Fruit fly (Drosophila melanogaster) whole organism, embryonic: ENCODE measurements around the gene CG14537.

Experiments
- Aef1 ChIP-seq: fragments of 200-800 bp; sonication (Bioruptor generic); IDR thresholded peaks from 3 replicates; pipeline ENCODE4 v1.3.6; 2022; ENCODE audit warnings: missing biosample characterization, missing genetic modification characterization
- B-H2 ChIP-seq: fragments of 200-800 bp; sonication (Bioruptor generic); optimal IDR thresholded peaks from 2 replicates; lab custom pipeline; 2018; ENCODE audit warnings: missing biosample characterization, mild to moderate bottlenecking, missing genetic modification characterization
- Bteb2 ChIP-seq: fragments of 200-800 bp; sonication (Bioruptor generic); optimal IDR thresholded peaks from 2 replicates; lab custom pipeline; 2016; ENCODE audit warnings: missing biosample characterization, missing genetic modification characterization
- CG10366 ChIP-seq: fragments of 200-800 bp; sonication (Bioruptor generic); IDR thresholded peaks from 2 replicates; pipeline ENCODE4 v1.3.6; 2022; ENCODE audit warnings: missing biosample characterization, missing genetic modification characterization
- CG10959 ChIP-seq: fragments of 200-800 bp; sonication (Bioruptor generic); IDR thresholded peaks from 2 replicates; pipeline ENCODE4 v1.3.6; 2022; ENCODE audit warnings: missing biosample characterization, missing genetic modification characterization
- CG12769 ChIP-seq: fragments of 200-800 bp; sonication (Bioruptor generic); optimal IDR thresholded peaks from 2 replicates; lab custom pipeline; 2019; ENCODE audit warnings: missing biosample characterization, mild to moderate bottlenecking, missing genetic modification characterization, moderate library complexity
- CG13775 ChIP-seq: fragments of 200-800 bp; sonication (Bioruptor generic); optimal IDR thresholded peaks from 3 replicates; lab custom pipeline; 2017; ENCODE audit warnings: missing biosample characterization, mild to moderate bottlenecking, missing genetic modification characterization
- CG15696 ChIP-seq: fragments of 200-800 bp; sonication (Bioruptor generic); optimal IDR thresholded peaks from 2 replicates; lab custom pipeline; 2019; ENCODE audit warnings: missing biosample characterization, mild to moderate bottlenecking, missing genetic modification characterization, moderate library complexity
- CG1647 ChIP-seq: fragments of 200-800 bp; sonication (Bioruptor generic); optimal IDR thresholded peaks from 3 replicates; lab custom pipeline; 2016; ENCODE audit warnings: missing biosample characterization, missing genetic modification characterization
- CG16815 ChIP-seq: fragments of 200-800 bp; sonication (Bioruptor generic); optimal IDR thresholded peaks from 3 replicates; lab custom pipeline; 2017; ENCODE audit warnings: missing biosample characterization, mild to moderate bottlenecking, missing genetic modification characterization
- CG17359 ChIP-seq: fragments of 200-800 bp; sonication (Bioruptor generic); optimal IDR thresholded peaks from 3 replicates; lab custom pipeline; 2018; ENCODE audit warnings: missing biosample characterization, mild to moderate bottlenecking, missing genetic modification characterization, moderate library complexity
- CG17912 ChIP-seq: fragments of 200-800 bp; sonication (Bioruptor generic); optimal IDR thresholded peaks from 2 replicates; lab custom pipeline; 2018; ENCODE audit warnings: missing biosample characterization, mild to moderate bottlenecking, missing genetic modification characterization
- CG2116 ChIP-seq: fragments of 200-800 bp; sonication (Bioruptor generic); optimal IDR thresholded peaks from 3 replicates; lab custom pipeline; 2018; ENCODE audit warnings: missing biosample characterization, mild to moderate bottlenecking, missing genetic modification characterization
- CG31388 ChIP-seq: fragments of 200-800 bp; sonication (Bioruptor generic); optimal IDR thresholded peaks from 2 replicates; lab custom pipeline; 2016; ENCODE audit warnings: missing biosample characterization, missing genetic modification characterization
- CG3847 ChIP-seq: fragments of 200-800 bp; sonication (Bioruptor generic); IDR thresholded peaks from 2 replicates; pipeline ENCODE4 v1.3.6; 2022; ENCODE audit warnings: missing biosample characterization, missing genetic modification characterization
- CG42726 ChIP-seq: fragments of 200-800 bp; sonication (Bioruptor generic); IDR thresholded peaks from 2 replicates; pipeline ENCODE4 v1.3.6; 2022; ENCODE audit warnings: missing biosample characterization, missing genetic modification characterization; ENCODE audit not compliant: partially characterized antibody
- CG43689 ChIP-seq: fragments of 200-800 bp; sonication (Bioruptor generic); IDR thresholded peaks from 2 replicates; pipeline ENCODE4 v1.3.6; 2022; ENCODE audit warnings: missing biosample characterization, missing genetic modification characterization
- CG5245 ChIP-seq: fragments of 200-800 bp; sonication (Bioruptor generic); optimal IDR thresholded peaks from 3 replicates; lab custom pipeline; 2016; ENCODE audit warnings: missing biosample characterization, missing genetic modification characterization
- CG7357 ChIP-seq: fragments of 200-800 bp; sonication (Bioruptor generic); IDR thresholded peaks from 3 replicates; pipeline ENCODE4 v1.3.6; 2022; ENCODE audit warnings: missing biosample characterization, missing genetic modification characterization
- CG7963 ChIP-seq: fragments of 200-800 bp; sonication (Bioruptor generic); IDR thresholded peaks from 3 replicates; pipeline ENCODE4 v1.3.6; 2022; ENCODE audit warnings: missing biosample characterization, missing genetic modification characterization; ENCODE audit not compliant: partially characterized antibody
- CTCF ChIP-seq: fragments of 200-800 bp; sonication (Bioruptor generic); optimal IDR thresholded peaks from 2 replicates; lab custom pipeline; 2017; ENCODE audit warnings: missing biosample characterization, mild to moderate bottlenecking, missing genetic modification characterization, moderate library complexity
- D19A ChIP-seq: fragments of 200-800 bp; optimal IDR thresholded peaks from 3 replicates; lab custom pipeline; 2019; ENCODE audit warnings: missing biosample characterization, mild to moderate bottlenecking, missing genetic modification characterization, moderate library complexity
- Deaf1 ChIP-seq: fragments of 200-800 bp; optimal IDR thresholded peaks from 3 replicates; lab custom pipeline; 2019; ENCODE audit warnings: missing biosample characterization, mild to moderate bottlenecking, missing genetic modification characterization, moderate library complexity
- E2f1 ChIP-seq: fragments of 200-800 bp; sonication (Bioruptor generic); IDR thresholded peaks from 2 replicates; pipeline ENCODE4 v1.3.6; 2022; ENCODE audit warnings: missing biosample characterization, missing genetic modification characterization
- ERR ChIP-seq: fragments of 200-800 bp; sonication (Bioruptor generic); optimal IDR thresholded peaks from 2 replicates; lab custom pipeline; 2016; ENCODE audit warnings: missing biosample characterization, missing genetic modification characterization
- Fer1 ChIP-seq: fragments of 200-800 bp; sonication (Bioruptor generic); optimal IDR thresholded peaks from 2 replicates; lab custom pipeline; 2017; ENCODE audit warnings: missing biosample characterization, mild to moderate bottlenecking, missing genetic modification characterization
- Gsc ChIP-seq: fragments of 200-800 bp; sonication (Bioruptor generic); IDR thresholded peaks from 2 replicates; pipeline ENCODE4 v1.3.6; 2022; ENCODE audit warnings: missing biosample characterization, missing genetic modification characterization
- MTF-1 ChIP-seq: fragments of 200-800 bp; sonication (Bioruptor generic); optimal IDR thresholded peaks from 2 replicates; lab custom pipeline; 2018; ENCODE audit warnings: missing biosample characterization, mild to moderate bottlenecking, missing genetic modification characterization, borderline replicate concordance
- Mrtf ChIP-seq: fragments of 200-800 bp; sonication (Bioruptor generic); IDR thresholded peaks from 3 replicates; pipeline ENCODE4 v1.3.6; 2022; ENCODE audit warnings: missing biosample characterization, missing genetic modification characterization
- PHDP ChIP-seq: fragments of 200-800 bp; sonication (Bioruptor generic); optimal IDR thresholded peaks from 3 replicates; lab custom pipeline; 2018; ENCODE audit warnings: missing biosample characterization, mild to moderate bottlenecking, missing genetic modification characterization, moderate library complexity
- Usf ChIP-seq: fragments of 200-800 bp; sonication (Bioruptor generic); optimal IDR thresholded peaks from 2 replicates; lab custom pipeline; 2017; ENCODE audit warnings: missing genotype, missing biosample characterization, missing genetic modification characterization
- YL-1 ChIP-seq: fragments of 200-800 bp; sonication (Bioruptor generic); optimal IDR thresholded peaks from 3 replicates; lab custom pipeline; 2017; ENCODE audit warnings: missing biosample characterization, mild to moderate bottlenecking, missing genetic modification characterization
- chm ChIP-seq: fragments of 200-800 bp; sonication (Bioruptor generic); IDR thresholded peaks from 2 replicates; pipeline ENCODE4 v1.3.6; 2022; ENCODE audit warnings: missing biosample characterization, missing genetic modification characterization
- crc ChIP-seq: fragments of 200-800 bp; sonication (Bioruptor generic); optimal IDR thresholded peaks from 2 replicates; lab custom pipeline; 2016; ENCODE audit warnings: missing biosample characterization, missing genetic modification characterization
- cwo ChIP-seq: fragments of 200-800 bp; sonication (Bioruptor generic); optimal IDR thresholded peaks from 3 replicates; lab custom pipeline; 2017; ENCODE audit warnings: missing biosample characterization, missing genetic modification characterization, mild to moderate bottlenecking, moderate library complexity, missing genetic modification reagents
- dmrt11E ChIP-seq: fragments of 200-800 bp; sonication (Bioruptor generic); optimal IDR thresholded peaks from 3 replicates; lab custom pipeline; 2018; ENCODE audit warnings: missing biosample characterization, mild to moderate bottlenecking, missing genetic modification characterization, moderate library complexity
- esg ChIP-seq: fragments of 200-800 bp; sonication (Bioruptor generic); conservative IDR thresholded peaks from 2 replicates; pipeline ENCODE4 v1.3.6; 2022; ENCODE audit warnings: missing biosample characterization, missing genetic modification characterization
- fd3F ChIP-seq: fragments of 200-800 bp; sonication (Bioruptor generic); optimal IDR thresholded peaks from 2 replicates; lab custom pipeline; 2018; ENCODE audit warnings: missing biosample characterization, mild to moderate bottlenecking, missing genetic modification characterization, moderate library complexity
- grn ChIP-seq: fragments of 200-800 bp; sonication (Bioruptor generic); optimal IDR thresholded peaks from 3 replicates; lab custom pipeline; 2017; ENCODE audit warnings: missing biosample characterization, missing genetic modification characterization
- gsb-n ChIP-seq: fragments of 200-800 bp; sonication (Bioruptor generic); optimal IDR thresholded peaks from 3 replicates; lab custom pipeline; 2018; ENCODE audit warnings: missing biosample characterization, mild to moderate bottlenecking, missing genetic modification characterization
- gt ChIP-seq: fragments of 200-800 bp; sonication (Bioruptor generic); IDR thresholded peaks from 2 replicates; pipeline ENCODE4 v1.3.6; 2022; ENCODE audit warnings: missing biosample characterization, missing genetic modification characterization
- jumu ChIP-seq: fragments of 200-800 bp; sonication (Bioruptor generic); optimal IDR thresholded peaks from 3 replicates; lab custom pipeline; 2016; ENCODE audit warnings: missing biosample characterization, missing genetic modification characterization
- ken ChIP-seq: fragments of 200-800 bp; sonication (Bioruptor generic); IDR thresholded peaks from 3 replicates; pipeline ENCODE4 v1.3.6; 2022; ENCODE audit warnings: missing biosample characterization, missing genetic modification characterization
- mirr ChIP-seq: fragments of 200-800 bp; sonication (Bioruptor generic); optimal IDR thresholded peaks from 3 replicates; lab custom pipeline; 2018; ENCODE audit warnings: missing biosample characterization, mild to moderate bottlenecking, missing genetic modification characterization
- onecut ChIP-seq: fragments of 200-800 bp; sonication (Bioruptor generic); IDR thresholded peaks from 2 replicates; pipeline ENCODE4 v1.3.6; 2022; ENCODE audit warnings: missing biosample characterization, missing genetic modification characterization
- pb ChIP-seq: fragments of 200-800 bp; sonication (Bioruptor generic); optimal IDR thresholded peaks from 3 replicates; lab custom pipeline; 2016; ENCODE audit warnings: missing biosample characterization, missing genetic modification characterization
- pho ChIP-seq: fragments of 200-800 bp; sonication (Bioruptor generic); optimal IDR thresholded peaks from 2 replicates; lab custom pipeline; 2016; ENCODE audit warnings: missing biosample characterization, missing genetic modification characterization
- pnt ChIP-seq: fragments of 200-800 bp; sonication (Bioruptor generic); optimal IDR thresholded peaks from 3 replicates; lab custom pipeline; 2016; ENCODE audit warnings: missing biosample characterization, missing genetic modification characterization
- pum ChIP-seq: fragments of 200-800 bp; sonication (Bioruptor generic); optimal IDR thresholded peaks from 2 replicates; lab custom pipeline; 2016; ENCODE audit warnings: missing biosample characterization, missing genetic modification characterization
- sens ChIP-seq: fragments of 200-800 bp; sonication (Bioruptor generic); peaks from one replicate; lab custom pipeline; 2016; ENCODE audit warnings: missing biosample characterization, missing genetic modification characterization
- tgo ChIP-seq: fragments of 200-800 bp; sonication (Bioruptor generic); IDR thresholded peaks from 3 replicates; pipeline ENCODE4 v1.3.6; 2022; ENCODE audit warnings: missing biosample characterization, missing genetic modification characterization
- zen ChIP-seq: fragments of 200-800 bp; sonication (Bioruptor generic); optimal IDR thresholded peaks from 3 replicates; lab custom pipeline; 2018; ENCODE audit warnings: missing biosample characterization, mild to moderate bottlenecking, missing genetic modification characterization, moderate library complexity
- zfh1 ChIP-seq: fragments of 200-800 bp; sonication (Bioruptor generic); IDR thresholded peaks from 3 replicates; pipeline ENCODE4 v1.3.6; 2022; ENCODE audit warnings: missing biosample characterization, missing genetic modification characterization

CG14537 gene

dm6 chr2L:7828231-7828630 is 12.0 kb upstream of the CG14537 start (continued):
- TF ChIP-seq tgo = no peak
- TF ChIP-seq Aef1 (GFP tag; lab: Robert Waterston, UW) = peak; percentile 15; the same call in 1 of the 3 replicates
- peak; percentile 87 for TF ChIP-seq onecut (GFP tag; lab: Robert Waterston, UW)
- no peak for TF ChIP-seq esg (GFP tag; lab: Robert Waterston, UW)
- TF ChIP-seq CG5245 (GFP tag; lab: Kevin White, UChicago) = no peak
- TF ChIP-seq CG13775 (GFP tag; lab: Kevin White, UChicago) = no peak
- TF ChIP-seq CG10959 (GFP tag; lab: Robert Waterston, UW) = no peak
- no peak for TF ChIP-seq pb (GFP tag; lab: Kevin White, UChicago)
- no peak for TF ChIP-seq dmrt11E (tag; lab: Kevin White, UChicago)
- peak; percentile 56 for TF ChIP-seq zen
- TF ChIP-seq gsb-n (tag; lab: Kevin White, UChicago) = no peak
- TF ChIP-seq Bteb2 (GFP tag; lab: Kevin White, UChicago) = no peak
- TF ChIP-seq cwo (GFP tag; lab: Kevin White, UChicago) = peak; percentile 19
- TF ChIP-seq Usf (GFP tag; lab: Kevin White, UChicago) = no peak
- no peak for TF ChIP-seq crc (GFP tag; lab: Kevin White, UChicago)
- no peak for TF ChIP-seq CG2116 (GFP tag; lab: Kevin White, UChicago)
- no peak for TF ChIP-seq Gsc (GFP tag; lab: Robert Waterston, UW)
- peak; percentile 78 for TF ChIP-seq sens (GFP tag; lab: Kevin White, UChicago)
- no peak for TF ChIP-seq gt
- no peak for TF ChIP-seq CG16815
- TF ChIP-seq jumu (GFP tag; lab: Kevin White, UChicago) = peak; percentile 31
- TF ChIP-seq E2f1 (GFP tag; lab: Robert Waterston, UW) = peak; percentile 24; the same call in 1 of the 2 replicates
- TF ChIP-seq Fer1 (GFP tag; lab: Kevin White, UChicago) = no peak
- TF ChIP-seq YL-1 (GFP tag; lab: Kevin White, UChicago) = peak; percentile 97
- TF ChIP-seq pnt (GFP tag; lab: Kevin White, UChicago) = no peak
- no peak for TF ChIP-seq CG17359 (tag; lab: Kevin White, UChicago)
- TF ChIP-seq CTCF (GFP tag; lab: Kevin White, UChicago) = no peak
- peak; percentile 47; the same call in 1 of the 3 replicates for TF ChIP-seq zfh1 (GFP tag; lab: Robert Waterston, UW)
- TF ChIP-seq MTF-1 (GFP tag; lab: Kevin White, UChicago) = peak; percentile 16
- no peak for TF ChIP-seq pum
- peak; percentile 32 for TF ChIP-seq CG12769 (tag; lab: Kevin White, UChicago)
- peak; percentile 64 for TF ChIP-seq B-H2 (GFP tag; lab: Kevin White, UChicago)
- no peak for TF ChIP-seq CG7357
- no peak for TF ChIP-seq ken (GFP tag; lab: Robert Waterston, UW)
- no peak for TF ChIP-seq CG43689 (GFP tag; lab: Robert Waterston, UW)
- TF ChIP-seq chm (GFP tag; lab: Robert Waterston, UW) = peak; percentile 59; the same call in 1 of the 2 replicates
- no peak for TF ChIP-seq ERR (GFP tag; lab: Kevin White, UChicago)
- TF ChIP-seq mirr (GFP tag; lab: Kevin White, UChicago) = peak; percentile 49
- peak; percentile 29 for TF ChIP-seq grn (GFP tag; lab: Kevin White, UChicago)
- TF ChIP-seq PHDP = no peak
- no peak for TF ChIP-seq CG31388 (GFP tag; lab: Kevin White, UChicago)
- no peak for TF ChIP-seq CG1647 (GFP tag; lab: Kevin White, UChicago)
- no peak for TF ChIP-seq D19A (tag; lab: Kevin White, UChicago)
- peak; percentile 77 for TF ChIP-seq CG42726 (GFP tag; lab: Robert Waterston, UW)
- no peak for TF ChIP-seq CG10366 (GFP tag; lab: Robert Waterston, UW)
- TF ChIP-seq Mrtf (GFP tag; lab: Robert Waterston, UW) = no peak
- peak; percentile 45; the same call in 1 of the 2 replicates for TF ChIP-seq CG3847
- TF ChIP-seq fd3F (GFP tag; lab: Kevin White, UChicago) = no peak
- TF ChIP-seq CG7963 (GFP tag; lab: Robert Waterston, UW) = 0 out of 3 replicates have a peak, but pooled peaks have one; percentile 31
- TF ChIP-seq Deaf1 = peak; percentile 55
- TF ChIP-seq pho (GFP tag; lab: Kevin White, UChicago) = peak; percentile 26
- TF ChIP-seq CG17912 (GFP tag; lab: Kevin White, UChicago) = peak; percentile 6
- TF ChIP-seq CG15696 (tag; lab: Kevin White, UChicago) = peak; percentile 10
